Fruit fly (Drosophila melanogaster) whole organism, wandering third instar larva: ENCODE data around the gene Dpy-30L2.

Experiments
- Abd-B ChIP-seq: fragments of >200 bp; optimal IDR thresholded peaks from 2 replicates; lab custom pipeline; 2017; ENCODE audit warnings: missing biosample characterization, missing genetic modification characterization
- CG32264 ChIP-seq: fragments of 200-800 bp; sonication (Bioruptor generic); optimal IDR thresholded peaks from 2 replicates; lab custom pipeline; 2016; ENCODE audit warnings: missing biosample characterization, missing genetic modification characterization
- CG9705 ChIP-seq: fragments of 200-800 bp; sonication (Bioruptor generic); optimal IDR thresholded peaks from 2 replicates; lab custom pipeline; 2018; ENCODE audit warnings: missing biosample characterization, mild to moderate bottlenecking, missing genetic modification characterization
- CrebA ChIP-seq: fragments of 200-800 bp; sonication (Bioruptor generic); optimal IDR thresholded peaks from 2 replicates; lab custom pipeline; 2016; ENCODE audit warnings: missing biosample characterization, mild to moderate bottlenecking, missing genetic modification characterization, borderline replicate concordance
- Dif ChIP-seq: fragments of 200-275, 200-300 bp; sonication (Bioruptor generic); optimal IDR thresholded peaks from 2 replicates; lab custom pipeline; 2018; ENCODE audit warnings: missing biosample characterization, missing genetic modification characterization; ENCODE audit not compliant: partially characterized antibody
- GATAd ChIP-seq: sonication (Bioruptor generic); optimal IDR thresholded peaks from 2 replicates; lab custom pipeline; 2016; ENCODE audit warnings: missing biosample characterization, missing genetic modification characterization
- Hnf4 ChIP-seq: fragments of 200-800 bp; sonication (Bioruptor generic); optimal IDR thresholded peaks from 2 replicates; lab custom pipeline; 2016; ENCODE audit warnings: missing biosample characterization, mild to moderate bottlenecking, missing genetic modification characterization
- Hr83 ChIP-seq: fragments of 200-300 bp; sonication (Bioruptor generic); optimal IDR thresholded peaks from 2 replicates; lab custom pipeline; 2016; ENCODE audit warnings: missing biosample characterization, mild to moderate bottlenecking, missing genetic modification characterization, moderate library complexity; ENCODE audit not compliant: poor library complexity, severe bottlenecking
- Jra ChIP-seq: sonication (Bioruptor generic); optimal IDR thresholded peaks from 2 replicates; lab custom pipeline; 2016; ENCODE audit warnings: missing biosample characterization, missing genetic modification characterization
- Mio ChIP-seq: sonication (Bioruptor generic); optimal IDR thresholded peaks from 2 replicates; lab custom pipeline; 2016; ENCODE audit warnings: missing biosample characterization, missing genetic modification characterization
- Myc ChIP-seq: fragments of >200 bp; optimal IDR thresholded peaks from 2 replicates; lab custom pipeline; 2017
- N ChIP-seq: fragments of >200 bp; optimal IDR thresholded peaks from 2 replicates; lab custom pipeline; 2018; ENCODE audit warnings: missing biosample characterization, missing external identifiers, missing genetic modification characterization
- OdsH ChIP-seq: fragments of 200-800 bp; sonication (Bioruptor generic); optimal IDR thresholded peaks from 2 replicates; lab custom pipeline; 2016; ENCODE audit warnings: missing biosample characterization, mild to moderate bottlenecking, missing genetic modification characterization
- Rel ChIP-seq, 2 experiments: fragments of 200-800 bp; sonication (Bioruptor generic) in 1 of 2; optimal IDR thresholded peaks; 2 replicates in 1 of 2; 3 replicates in 1 of 2; lab custom pipeline; 2016 to 2019; ENCODE audit warnings: mild to moderate bottlenecking in 2 of 2, missing biosample characterization in 2 of 2, missing genetic modification characterization in 2 of 2, moderate library complexity in 1 of 2
- Sp1 ChIP-seq: fragments of 200-800 bp; sonication (Bioruptor generic); optimal IDR thresholded peaks from 3 replicates; lab custom pipeline; 2019; ENCODE audit warnings: missing biosample characterization, mild to moderate bottlenecking, missing genetic modification characterization, moderate library complexity
- Vsx2 ChIP-seq: fragments of 200-300, 225-300 bp; sonication (Bioruptor generic); optimal IDR thresholded peaks from 2 replicates; lab custom pipeline; 2018; ENCODE audit warnings: missing biosample characterization, missing genetic modification characterization; ENCODE audit not compliant: partially characterized antibody
- br ChIP-seq: fragments of 200-800 bp; sonication (Bioruptor generic); optimal IDR thresholded peaks from 2 replicates; lab custom pipeline; 2016; ENCODE audit warnings: missing biosample characterization, missing genetic modification characterization
- dl ChIP-seq, 2 experiments: fragments of 175-275, 200-275 bp in 1 of 2; fragments of 200-275 bp in 1 of 2; sonication (Bioruptor generic); optimal IDR thresholded peaks; lab custom pipeline; 2018; ENCODE audit warnings: mild to moderate bottlenecking in 2 of 2, missing biosample characterization in 2 of 2, missing genetic modification characterization in 2 of 2, moderate library complexity in 2 of 2; ENCODE audit not compliant: partially characterized antibody in 2 of 2, insufficient read depth in 1 of 2
- dmrt93B ChIP-seq: fragments of 200-800 bp; sonication (Bioruptor generic); optimal IDR thresholded peaks from 2 replicates; lab custom pipeline; 2018; ENCODE audit warnings: missing biosample characterization, mild to moderate bottlenecking, missing genetic modification characterization
- dsf ChIP-seq: sonication (Bioruptor generic); optimal IDR thresholded peaks from 2 replicates; lab custom pipeline; 2016; ENCODE audit warnings: missing biosample characterization, missing genetic modification characterization, borderline replicate concordance
- ey ChIP-seq: fragments of 200-800 bp; sonication (Bioruptor generic); optimal IDR thresholded peaks from 2 replicates; lab custom pipeline; 2016; ENCODE audit warnings: missing biosample characterization, missing genetic modification characterization
- h ChIP-seq: fragments of 200-800 bp; sonication (Bioruptor generic); optimal IDR thresholded peaks from 3 replicates; lab custom pipeline; 2016; ENCODE audit warnings: missing biosample characterization, mild to moderate bottlenecking, missing genetic modification characterization
- jim ChIP-seq: fragments of 175-275, 200-325 bp; sonication (Bioruptor generic); optimal IDR thresholded peaks from 2 replicates; lab custom pipeline; 2016; ENCODE audit warnings: missing biosample characterization, mild to moderate bottlenecking, missing genetic modification characterization
- lola ChIP-seq: fragments of >200 bp; optimal IDR thresholded peaks from 2 replicates; lab custom pipeline; 2017; ENCODE audit warnings: missing biosample characterization, missing genetic modification characterization
- pan ChIP-seq: fragments of >200 bp; optimal IDR thresholded peaks from 2 replicates; lab custom pipeline; 2017
- psq ChIP-seq: fragments of 200-800 bp; sonication (Bioruptor generic); optimal IDR thresholded peaks from 3 replicates; lab custom pipeline; 2017; ENCODE audit warnings: missing biosample characterization, mild to moderate bottlenecking, missing genetic modification characterization, moderate library complexity
- sage ChIP-seq: fragments of 200-800 bp; sonication (Bioruptor generic); optimal IDR thresholded peaks from 2 replicates; lab custom pipeline; 2016; ENCODE audit warnings: missing biosample characterization, mild to moderate bottlenecking, missing genetic modification characterization
- sv ChIP-seq: fragments of 200-800 bp; sonication (Bioruptor generic); optimal IDR thresholded peaks from 3 replicates; lab custom pipeline; 2016; ENCODE audit warnings: missing biosample characterization, missing genetic modification characterization
- usp ChIP-seq: fragments of >200 bp; optimal IDR thresholded peaks from 2 replicates; lab custom pipeline; 2017; ENCODE audit warnings: missing biosample characterization, missing genetic modification characterization
- woc ChIP-seq: sonication (Bioruptor generic); optimal IDR thresholded peaks from 2 replicates; lab custom pipeline; 2016; ENCODE audit warnings: missing biosample characterization, mild to moderate bottlenecking, missing genetic modification characterization

The Dpy-30L2 gene

dm6 chr3L:4047635-4048034 lies at the start of gene Dpy-30L2:
Gene Dpy-30L2, minus strand, starts transcription at chr3L:4047735.
- no peak for TF ChIP-seq GATAd (GFP tag; lab: Kevin White, UChicago)
- TF ChIP-seq pan (lab: Kevin White, UChicago): no peak
- TF ChIP-seq Jra: no peak
- TF ChIP-seq br (GFP tag; lab: Kevin White, UChicago): no peak
- TF ChIP-seq CG32264 (GFP tag; lab: Kevin White, UChicago): no peak
- no peak for TF ChIP-seq ey (GFP tag; lab: Kevin White, UChicago)
- TF ChIP-seq usp (GFP tag; lab: Kevin White, UChicago): no peak
- TF ChIP-seq woc (GFP tag; lab: Kevin White, UChicago): no peak
- no peak for TF ChIP-seq sage
- no peak for TF ChIP-seq CrebA
- no peak for TF ChIP-seq lola (GFP tag; lab: Kevin White, UChicago)
- TF ChIP-seq dsf (GFP tag; lab: Kevin White, UChicago): no peak
- TF ChIP-seq, all 38 proteins: peak for 0

DNA sequence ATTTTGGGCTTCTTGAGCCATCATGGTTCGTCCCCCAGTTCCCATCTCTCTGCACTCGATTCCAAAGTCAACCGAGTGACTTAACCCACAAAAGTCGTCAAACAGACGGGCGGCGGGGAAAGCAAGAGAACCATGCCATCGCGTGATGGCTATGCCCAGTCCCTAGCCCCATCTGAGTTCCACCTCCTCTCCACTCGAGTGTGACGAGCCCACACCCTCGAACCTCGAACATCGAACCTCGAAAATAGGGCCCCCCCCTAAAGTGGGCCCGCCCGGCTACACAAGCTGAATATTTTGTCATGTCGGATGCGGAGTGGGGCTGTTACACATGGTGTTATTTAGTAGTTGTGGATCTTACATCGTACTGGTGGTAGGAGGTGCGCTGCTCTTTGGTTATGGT lies 49.0 kb upstream of the Dpy-30L2 start:
- no peak for TF ChIP-seq jim (GFP tag; lab: Kevin White, UChicago)
- TF ChIP-seq Sp1 (GFP tag; lab: Kevin White, UChicago): no peak
- TF ChIP-seq, all 38 proteins: peak for 0

dm6 chr3L:4092705-4093257 lies 45.2 kb upstream of the Dpy-30L2 start, which contains the start of gene CG14990:
Gene CG14990, plus strand, starts transcription at chr3L:4093207.
- TF ChIP-seq dmrt93B (no peak), CG9705 (GFP tag; lab: Kevin White, UChicago) (no peak), N (GFP tag; lab: Kevin White, UChicago) (peak; percentile 87), Myc (lab: Kevin White, UChicago) (peak; percentile 95)

- TF ChIP-seq Rel (GFP tag; optimal IDR thresholded peaks at IDR 0.05; lab: Kevin White, UChicago) (no peak), Rel (tag; optimal IDR thresholded peaks at IDR 0.05; lab: Kevin White, UChicago) (no peak), Vsx2 (GFP tag; lab: Kevin White, UChicago) (peak; percentile 35), psq (GFP tag; lab: Kevin White, UChicago) (no peak), OdsH (no peak)
Observed at dm6 chr3L:4088694-4089190, 41.2 kb upstream of the Dpy-30L2 start, which contains the start of gene Gad1. Gene Gad1, minus strand, starts transcription at chr3L:4088744.

- TF ChIP-seq psq (GFP tag; lab: Kevin White, UChicago): no peak
- TF ChIP-seq Hr83 (GFP tag; lab: Kevin White, UChicago): no peak
- TF ChIP-seq sv (GFP tag; lab: Kevin White, UChicago): no peak
- no peak for TF ChIP-seq Abd-B (GFP tag; lab: Kevin White, UChicago)
- TF ChIP-seq h (GFP tag; lab: Kevin White, UChicago): no peak
- TF ChIP-seq Myc (lab: Kevin White, UChicago): no peak
- no peak for TF ChIP-seq pan (lab: Kevin White, UChicago)
- no peak for TF ChIP-seq Hnf4
- no peak for TF ChIP-seq Dif (GFP tag; lab: Kevin White, UChicago)
- TF ChIP-seq jim (GFP tag; lab: Kevin White, UChicago): no peak
- TF ChIP-seq N (GFP tag; lab: Kevin White, UChicago): no peak
- TF ChIP-seq dl (GFP tag; optimal IDR thresholded peaks at IDR 0.05; lab: Kevin White, UChicago; ENCODE audit: insufficient read depth in 1 of 2, partially characterized antibody in 2 of 2): no peak
- no peak for TF ChIP-seq Mio (GFP tag; lab: Kevin White, UChicago)
- no peak for TF ChIP-seq GATAd (GFP tag; lab: Kevin White, UChicago)
- TF ChIP-seq dmrt93B: no peak
Observed at dm6 chr3L:4087281-4087680, 39.7 kb upstream of the Dpy-30L2 start, which contains the start of gene CG14989. Gene CG14989, plus strand, starts transcription at chr3L:4087581.
